Worm (Caenorhabditis elegans) whole organism, L4 larva: ENCODE measurements around the gene C47A4.5.

Experiments used
- F10B5.3 ChIP-seq: sonication (generic microtip); optimal IDR thresholded peaks from 2 replicates; lab custom pipeline; 2016; ENCODE audit warnings: mild to moderate bottlenecking, missing genetic modification characterization, missing compliant biosample characterization
- dve-1 ChIP-seq: sonication (generic microtip); optimal IDR thresholded peaks from 2 replicates; lab custom pipeline; 2017; ENCODE audit warnings: antibody characterized with exemption, mild to moderate bottlenecking, missing genetic modification characterization, missing compliant biosample characterization; ENCODE audit not compliant: insufficient read depth
- egl-27 ChIP-seq: sonication (generic microtip); optimal IDR thresholded peaks from 3 replicates; lab custom pipeline; 2017; ENCODE audit warnings: missing biosample characterization, missing genetic modification reagents, missing genetic modification characterization
- hlh-30 ChIP-seq: sonication (generic microtip); optimal IDR thresholded peaks from 2 replicates; lab custom pipeline; 2017; ENCODE audit warnings: antibody characterized with exemption, mild to moderate bottlenecking, missing genetic modification characterization, missing compliant biosample characterization; ENCODE audit not compliant: insufficient read depth
- lin-15B ChIP-seq: fragments of 150-350 bp; sonication (generic microtip); optimal IDR thresholded peaks from 3 replicates; lab custom pipeline; 2014; ENCODE audit warnings: missing biosample characterization, missing genetic modification characterization
- mdl-1 ChIP-seq, 2 experiments: fragments of 150-350 bp in 1 of 2; sonication (generic microtip) in 1 of 2; optimal IDR thresholded peaks; 2 replicates each; lab custom pipeline; 2014 to 2017; ENCODE audit warnings: missing biosample characterization in 2 of 2, missing genetic modification characterization in 2 of 2
- mep-1 ChIP-seq: fragments of 150-350 bp; sonication (generic microtip); optimal IDR thresholded peaks from 3 replicates; lab custom pipeline; 2014; ENCODE audit warnings: missing biosample characterization, missing genetic modification characterization
- mxl-2 ChIP-seq: fragments of 200-800 bp; sonication (Bioruptor generic); conservative IDR thresholded peaks from 2 replicates; pipeline ENCODE4 v1.3.6; 2022; ENCODE audit warnings: missing genetic modification reagents, missing genetic modification characterization, missing compliant biosample characterization
- nhr-28 ChIP-seq: fragments of 150-350 bp; optimal IDR thresholded peaks from 2 replicates; lab custom pipeline; 2014; ENCODE audit warnings: missing biosample characterization, missing genetic modification characterization
- nhr-76 ChIP-seq: fragments of 150-350 bp; optimal IDR thresholded peaks from 2 replicates; lab custom pipeline; 2014; ENCODE audit warnings: missing biosample characterization, missing genetic modification characterization
- nhr-77 ChIP-seq: fragments of 150-350 bp; optimal IDR thresholded peaks from 2 replicates; lab custom pipeline; 2014; ENCODE audit warnings: missing biosample characterization, missing genetic modification characterization
- skn-1 ChIP-seq: fragments of 150-350 bp; optimal IDR thresholded peaks from 2 replicates; lab custom pipeline; 2014; ENCODE audit warnings: missing biosample characterization, missing genetic modification characterization
- ztf-11 ChIP-seq: fragments of 150-350 bp; optimal IDR thresholded peaks from 2 replicates; lab custom pipeline; 2014; ENCODE audit warnings: missing biosample characterization, missing genetic modification characterization

ce11 chrIV:13701472-13701871, 44.0 kb upstream of the C47A4.5 start:
- no peak for TF ChIP-seq skn-1 (tag; lab: Kevin White, UChicago)
- no peak for TF ChIP-seq ztf-11 (tag; lab: Kevin White, UChicago)
- no peak for TF ChIP-seq F10B5.3 (tag; lab: Kevin White, UChicago)
- TF ChIP-seq mep-1 (tag; lab: Kevin White, UChicago): no peak
- TF ChIP-seq dve-1 (tag; lab: Kevin White, UChicago): no peak
- TF ChIP-seq mxl-2 (GFP tag; lab: Robert Waterston, UW): no peak
- TF ChIP-seq egl-27 (tag; lab: Kevin White, UChicago): no peak
- TF ChIP-seq mdl-1 (tag; optimal IDR thresholded peaks at IDR 0.05; lab: Kevin White, UChicago): no peak
- no peak for TF ChIP-seq nhr-28 (tag; lab: Kevin White, UChicago)
- no peak for TF ChIP-seq nhr-76 (tag; lab: Kevin White, UChicago)
- no peak for TF ChIP-seq lin-15B (tag; lab: Kevin White, UChicago)
- no peak for TF ChIP-seq hlh-30 (tag; lab: Kevin White, UChicago)
- TF ChIP-seq nhr-77 (tag; lab: Kevin White, UChicago): no peak
